Worm (Caenorhabditis elegans) whole organism, L1 larva: ENCODE results near the gene C14B9.8.
A peak's percentile ranks its signal among the peaks of the same experiment; 100 is the strongest.

Experiments
- C04F5.9 ChIP-seq: sonication (generic microtip); optimal IDR thresholded peaks from 2 replicates; lab custom pipeline; 2016; ENCODE audit warnings: missing genetic modification characterization, missing compliant biosample characterization
- C16A3.4 ChIP-seq: fragments of 150-350 bp; optimal IDR thresholded peaks from 2 replicates; lab custom pipeline; 2014; ENCODE audit warnings: missing biosample characterization, missing genetic modification characterization
- C34B4.2 ChIP-seq: sonication (generic microtip); optimal IDR thresholded peaks from 2 replicates; lab custom pipeline; 2017; ENCODE audit warnings: mild to moderate bottlenecking, missing genetic modification characterization, missing compliant biosample characterization
- F16B12.6 ChIP-seq: fragments of 150-350 bp; optimal IDR thresholded peaks from 2 replicates; lab custom pipeline; 2014; ENCODE audit warnings: missing biosample characterization, missing genetic modification characterization
- aha-1 ChIP-seq: fragments of 150-350 bp; optimal IDR thresholded peaks from 2 replicates; lab custom pipeline; 2014; ENCODE audit warnings: missing biosample characterization, missing genetic modification characterization
- ceh-88 ChIP-seq: fragments of 200-800 bp; sonication (Bioruptor generic); IDR thresholded peaks from 2 replicates; pipeline ENCODE4 v1.3.6; 2022; ENCODE audit warnings: missing genetic modification characterization, missing compliant biosample characterization
- ceh-90 ChIP-seq: sonication (generic microtip); optimal IDR thresholded peaks from 2 replicates; lab custom pipeline; 2016; ENCODE audit warnings: missing genetic modification characterization, missing compliant biosample characterization
- dpl-1 ChIP-seq, 3 experiments: fragments of 150-350 bp in 2 of 3; sonication (generic microtip) in 1 of 3; optimal IDR thresholded peaks; 2 replicates each; lab custom pipeline; 2014 to 2017; ENCODE audit warnings: missing biosample characterization in 3 of 3, missing genetic modification characterization in 3 of 3, missing genetic modification reagents in 3 of 3
- efl-3 ChIP-seq: fragments of 200-800 bp; sonication (Bioruptor generic); optimal IDR thresholded peaks from 2 replicates; lab custom pipeline; 2018; ENCODE audit warnings: mild to moderate bottlenecking, missing genetic modification characterization, missing compliant biosample characterization
- elt-2 ChIP-seq: sonication (generic microtip); optimal IDR thresholded peaks from 2 replicates; lab custom pipeline; 2016; ENCODE audit warnings: missing genetic modification characterization, mild to moderate bottlenecking, inconsistent platforms, missing compliant biosample characterization, missing genetic modification reagents
- elt-3 ChIP-seq, 6 experiments: fragments of 150-350 bp in 1 of 6; sonication (generic microtip); optimal IDR thresholded peaks; 2 replicates each; lab custom pipeline; 2017 to 2018; ENCODE audit warnings: missing biosample characterization in 6 of 6, missing genetic modification characterization in 6 of 6, inconsistent platforms in 1 of 6
- fkh-4 ChIP-seq: sonication (generic microtip); optimal IDR thresholded peaks from 2 replicates; lab custom pipeline; 2016; ENCODE audit warnings: missing compliant biosample characterization, missing genetic modification characterization, borderline replicate concordance
- fkh-8 ChIP-seq: sonication (generic microtip); optimal IDR thresholded peaks from 2 replicates; lab custom pipeline; 2016; ENCODE audit warnings: mild to moderate bottlenecking, missing genetic modification characterization, missing compliant biosample characterization
- fos-1 ChIP-seq: fragments of 150-350 bp; optimal IDR thresholded peaks from 2 replicates; lab custom pipeline; 2014; ENCODE audit warnings: missing biosample characterization, missing genetic modification characterization
- hlh-17 ChIP-seq: fragments of 200-800 bp; sonication (Bioruptor generic); optimal IDR thresholded peaks from 2 replicates; lab custom pipeline; 2018; ENCODE audit warnings: missing genetic modification characterization, mild to moderate bottlenecking, missing compliant biosample characterization, moderate library complexity, borderline replicate concordance
- hlh-4 ChIP-seq: sonication (generic microtip); optimal IDR thresholded peaks from 2 replicates; lab custom pipeline; 2016; ENCODE audit warnings: mild to moderate bottlenecking, missing genetic modification characterization, missing compliant biosample characterization
- irx-1 ChIP-seq: sonication (generic microtip); optimal IDR thresholded peaks from 2 replicates; lab custom pipeline; 2016; ENCODE audit warnings: missing genetic modification characterization, missing compliant biosample characterization
- isw-1 ChIP-seq: fragments of 200-800 bp; sonication (Bioruptor generic); IDR thresholded peaks from 2 replicates; pipeline ENCODE4 v1.3.6; 2022; ENCODE audit warnings: missing genetic modification characterization, missing compliant biosample characterization
- lin-13 ChIP-seq: fragments of 150-350 bp; optimal IDR thresholded peaks from 2 replicates; lab custom pipeline; 2014; ENCODE audit warnings: missing biosample characterization, missing genetic modification reagents, missing genetic modification characterization
- lin-15B ChIP-seq: fragments of 150-350 bp; sonication (generic microtip); optimal IDR thresholded peaks from 3 replicates; lab custom pipeline; 2014; ENCODE audit warnings: missing biosample characterization, missing genetic modification characterization
- lin-35 ChIP-seq, 2 experiments: fragments of 150-350 bp; optimal IDR thresholded peaks; 2 replicates each; lab custom pipeline; 2014; ENCODE audit warnings: missing biosample characterization in 2 of 2, missing genetic modification characterization in 2 of 2, missing genetic modification reagents in 2 of 2
- lir-3 ChIP-seq: sonication (generic microtip); optimal IDR thresholded peaks from 2 replicates; lab custom pipeline; 2016; ENCODE audit warnings: mild to moderate bottlenecking, missing genetic modification characterization, moderate library complexity, missing compliant biosample characterization; ENCODE audit not compliant: poor library complexity
- lsy-2 ChIP-seq, 2 experiments: fragments of 150-350 bp; optimal IDR thresholded peaks; 2 replicates each; lab custom pipeline; 2014; ENCODE audit warnings: missing biosample characterization in 2 of 2, missing genetic modification characterization in 2 of 2
- mab-9 ChIP-seq: fragments of 200-800 bp; sonication (Bioruptor generic); IDR thresholded peaks from 2 replicates; pipeline ENCODE4 v1.3.6; 2022; ENCODE audit warnings: missing genetic modification reagents, missing genetic modification characterization, missing compliant biosample characterization
- mdl-1 ChIP-seq, 2 experiments: fragments of 150-350 bp; optimal IDR thresholded peaks; 2 replicates each; lab custom pipeline; 2014 to 2017; ENCODE audit warnings: missing biosample characterization in 2 of 2, missing genetic modification characterization in 2 of 2, inconsistent platforms in 1 of 2
- nhr-11 ChIP-seq: fragments of 150-350 bp; optimal IDR thresholded peaks from 2 replicates; lab custom pipeline; 2014; ENCODE audit warnings: missing biosample characterization, missing genetic modification characterization
- nhr-12 ChIP-seq: sonication (generic microtip); optimal IDR thresholded peaks from 2 replicates; lab custom pipeline; 2017; ENCODE audit warnings: missing biosample characterization, missing genetic modification characterization
- nhr-19 ChIP-seq: fragments of 200-800 bp; sonication (Bioruptor generic); conservative IDR thresholded peaks from 2 replicates; pipeline ENCODE4 v1.3.6; 2022; ENCODE audit warnings: missing genetic modification characterization, missing compliant biosample characterization
- nhr-20 ChIP-seq: sonication (generic microtip); optimal IDR thresholded peaks from 2 replicates; lab custom pipeline; 2016; ENCODE audit warnings: mild to moderate bottlenecking, missing genetic modification characterization, missing compliant biosample characterization
- nhr-237 ChIP-seq: fragments of 150-350 bp; optimal IDR thresholded peaks from 2 replicates; lab custom pipeline; 2014; ENCODE audit warnings: missing biosample characterization, missing genetic modification characterization
- nhr-28 ChIP-seq: fragments of 150-350 bp; optimal IDR thresholded peaks from 2 replicates; lab custom pipeline; 2014; ENCODE audit warnings: missing biosample characterization, missing genetic modification characterization
- nhr-76 ChIP-seq: sonication (generic microtip); optimal IDR thresholded peaks from 2 replicates; lab custom pipeline; 2017; ENCODE audit warnings: missing biosample characterization, missing genetic modification characterization
- nhr-77 ChIP-seq: fragments of 150-350 bp; optimal IDR thresholded peaks from 2 replicates; lab custom pipeline; 2014; ENCODE audit warnings: missing biosample characterization, missing genetic modification characterization
- nhr-84 ChIP-seq: sonication (generic microtip); optimal IDR thresholded peaks from 2 replicates; lab custom pipeline; 2017; ENCODE audit warnings: missing biosample characterization, missing genetic modification characterization
- nhr-85 ChIP-seq: sonication (generic microtip); peaks from one replicate; lab custom pipeline; 2016; ENCODE audit warnings: missing genetic modification characterization, inconsistent platforms, missing compliant biosample characterization
- nhr-90 ChIP-seq: sonication (generic microtip); optimal IDR thresholded peaks from 2 replicates; lab custom pipeline; 2016; ENCODE audit warnings: mild to moderate bottlenecking, missing genetic modification characterization, missing compliant biosample characterization; ENCODE audit not compliant: poor library complexity
- pag-3 ChIP-seq: sonication (generic microtip); optimal IDR thresholded peaks from 2 replicates; lab custom pipeline; 2017; ENCODE audit warnings: missing genetic modification characterization, mild to moderate bottlenecking, missing compliant biosample characterization, antibody characterized with exemption, borderline replicate concordance; ENCODE audit not compliant: insufficient read depth
- skn-1 ChIP-seq: fragments of 150-350 bp; optimal IDR thresholded peaks from 2 replicates; lab custom pipeline; 2014; ENCODE audit warnings: missing biosample characterization, missing genetic modification characterization
- snpc-4 ChIP-seq: fragments of 150-350 bp; optimal IDR thresholded peaks from 2 replicates; lab custom pipeline; 2014; ENCODE audit warnings: missing biosample characterization, missing genetic modification characterization
- snu-23 ChIP-seq: sonication (generic microtip); optimal IDR thresholded peaks from 2 replicates; lab custom pipeline; 2016; ENCODE audit warnings: missing genetic modification characterization, missing compliant biosample characterization
- sox-4 ChIP-seq: sonication (generic microtip); optimal IDR thresholded peaks from 2 replicates; lab custom pipeline; 2016; ENCODE audit warnings: missing genetic modification characterization, missing compliant biosample characterization
- sptf-1 ChIP-seq: fragments of 150-350 bp; optimal IDR thresholded peaks from 2 replicates; lab custom pipeline; 2014; ENCODE audit warnings: missing biosample characterization, missing genetic modification characterization
- swsn-7 ChIP-seq: sonication (generic microtip); optimal IDR thresholded peaks from 2 replicates; lab custom pipeline; 2016; ENCODE audit warnings: missing genetic modification characterization, missing compliant biosample characterization
- tbx-2 ChIP-seq: sonication (generic microtip); optimal IDR thresholded peaks from 2 replicates; lab custom pipeline; 2016; ENCODE audit warnings: missing genetic modification characterization, missing compliant biosample characterization
- tlp-1 ChIP-seq: fragments of 150-350 bp; optimal IDR thresholded peaks from 2 replicates; lab custom pipeline; 2014; ENCODE audit warnings: missing biosample characterization, missing genetic modification characterization
- unc-30 ChIP-seq: sonication (generic microtip); optimal IDR thresholded peaks from 2 replicates; lab custom pipeline; 2017; ENCODE audit warnings: missing biosample characterization, missing genetic modification characterization
- unc-62 ChIP-seq: fragments of 150-350 bp; optimal IDR thresholded peaks from 2 replicates; lab custom pipeline; 2014; ENCODE audit warnings: missing biosample characterization, missing genetic modification reagents, missing genetic modification characterization
- unc-86 ChIP-seq: sonication (generic microtip); optimal IDR thresholded peaks from 2 replicates; lab custom pipeline; 2016; ENCODE audit warnings: missing genetic modification characterization, missing compliant biosample characterization
- xbp-1 ChIP-seq: sonication (generic microtip); optimal IDR thresholded peaks from 2 replicates; lab custom pipeline; 2016; ENCODE audit warnings: missing genetic modification characterization, missing compliant biosample characterization
- zag-1 ChIP-seq: fragments of 150-350 bp; optimal IDR thresholded peaks from 2 replicates; lab custom pipeline; 2014; ENCODE audit warnings: missing biosample characterization, missing genetic modification characterization
- ztf-11 ChIP-seq, 2 experiments: sonication (generic microtip); optimal IDR thresholded peaks; 2 replicates each; lab custom pipeline; 2016 to 2017; ENCODE audit warnings: missing genetic modification characterization in 2 of 2, missing biosample characterization in 1 of 2, missing compliant biosample characterization in 1 of 2
- ztf-4 ChIP-seq: fragments of 150-350 bp; optimal IDR thresholded peaks from 2 replicates; lab custom pipeline; 2014; ENCODE audit warnings: missing biosample characterization, missing genetic modification characterization

The C14B9.8 gene

ce11 chrIII:8130177-8130902, 14.1 kb downstream of the C14B9.8 start, which contains the start of the genes rpl-21 and C14B9.10 (continued):
- TF ChIP-seq nhr-20 (tag; lab: Kevin White, UChicago) (peak; percentile 85), dpl-1 (GFP tag; optimal IDR thresholded peaks at IDR 0.05; lab: Kevin White, UChicago) (peak; percentile 75 to 80 (median 78)), elt-2 (tag; lab: Kevin White, UChicago) (peak; percentile 5), nhr-90 (tag; lab: Kevin White, UChicago) (peak; percentile 82), hlh-17 (GFP tag; lab: Kevin White, UChicago) (no peak), mab-9 (GFP tag; lab: Robert Waterston, UW) (no peak), swsn-7 (tag; lab: Kevin White, UChicago) (peak; percentile 85), lsy-2 (tag; optimal IDR thresholded peaks at IDR 0.05; lab: Kevin White, UChicago) (peak; percentile 99), nhr-19 (GFP tag; lab: Robert Waterston, UW) (peak; percentile 85), snpc-4 (tag; lab: Kevin White, UChicago) (peak; percentile 35), lir-3 (tag; lab: Kevin White, UChicago) (peak; percentile 48), lin-13 (GFP tag; lab: Kevin White, UChicago) (peak; percentile 73), mdl-1 (tag; optimal IDR thresholded peaks at IDR 0.05; lab: Kevin White, UChicago) (peak in 1 of 2 experiments; percentile 77), lin-15B (tag; lab: Kevin White, UChicago) (peak; percentile 78), zag-1 (tag; lab: Kevin White, UChicago) (no peak), unc-62 (GFP tag; lab: Kevin White, UChicago) (no peak), elt-3 (tag; optimal IDR thresholded peaks at IDR 0.05; lab: Kevin White, UChicago) (peak in 2 of 6 experiments; percentile 41 to 73), C34B4.2 (tag; lab: Kevin White, UChicago) (no peak), isw-1 (GFP tag; lab: Robert Waterston, UW) (peak; percentile 86), sptf-1 (tag; lab: Kevin White, UChicago) (no peak), skn-1 (tag; lab: Kevin White, UChicago) (peak; percentile 85), irx-1 (tag; lab: Kevin White, UChicago) (peak; percentile 56), tlp-1 (no peak), nhr-237 (tag; lab: Kevin White, UChicago) (peak; percentile 57), unc-86 (tag; lab: Kevin White, UChicago) (peak; percentile 74), sox-4 (tag; lab: Kevin White, UChicago) (peak; percentile 33), ceh-90 (tag; lab: Kevin White, UChicago) (no peak), xbp-1 (tag; lab: Kevin White, UChicago) (peak; percentile 81), aha-1 (tag; lab: Kevin White, UChicago) (no peak), lin-35 (GFP tag; optimal IDR thresholded peaks at IDR 0.05; lab: Kevin White, UChicago) (peak; percentile 84 to 89), unc-30 (tag; lab: Kevin White, UChicago) (no peak), fos-1 (tag; lab: Kevin White, UChicago) (peak; percentile 76), nhr-28 (tag; lab: Kevin White, UChicago) (no peak), ztf-11 (tag; optimal IDR thresholded peaks at IDR 0.05; lab: Kevin White, UChicago) (peak in 1 of 2 experiments; percentile 13), nhr-84 (no peak), nhr-76 (tag; lab: Kevin White, UChicago) (no peak), C04F5.9 (peak; percentile 50), tbx-2 (tag; lab: Kevin White, UChicago) (peak; percentile 83), nhr-11 (tag; lab: Kevin White, UChicago) (peak; percentile 75), nhr-77 (tag; lab: Kevin White, UChicago) (peak; percentile 73), fkh-4 (tag; lab: Kevin White, UChicago) (no peak), hlh-4 (tag; lab: Kevin White, UChicago) (no peak), fkh-8 (peak; percentile 68), ztf-4 (tag; lab: Kevin White, UChicago) (peak; percentile 68), ceh-88 (GFP tag; lab: Robert Waterston, UW) (peak; percentile 47; the same call in 1 of the 2 replicates), efl-3 (no peak), C16A3.4 (tag; lab: Kevin White, UChicago) (peak; percentile 90), nhr-85 (tag; lab: Kevin White, UChicago) (peak; percentile 95), snu-23 (GFP tag; lab: Kevin White, UChicago) (peak; percentile 93), pag-3 (tag; lab: Kevin White, UChicago) (no peak), F16B12.6 (peak; percentile 53), nhr-12 (no peak)
